Worm (Caenorhabditis elegans): ENCODE measurements around the gene cdc-37.

DNA sequence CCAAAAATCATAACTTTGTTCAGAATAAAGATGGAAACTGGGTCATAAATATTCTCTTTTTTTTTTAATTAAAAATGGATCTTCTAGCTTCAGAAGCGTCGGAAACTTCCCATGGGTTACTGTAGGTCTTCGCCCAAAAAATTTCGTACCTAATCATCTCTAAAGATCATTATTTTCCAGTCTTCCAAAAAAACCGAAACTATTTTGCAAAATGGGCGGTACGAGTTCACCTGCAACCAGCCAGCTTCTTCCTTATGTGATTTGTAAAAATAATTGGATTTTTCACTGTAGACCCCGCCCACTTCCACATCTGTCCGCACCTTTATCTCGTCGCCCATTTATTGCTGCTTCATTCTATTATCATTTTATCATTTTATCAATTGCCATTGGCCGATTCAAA lies 34.0 kb downstream of the cdc-37 start, which contains the start of gene mlt-10:
- TF ChIP-seq dao-5 (tag; optimal IDR thresholded peaks at IDR 0.05) (no peak), him-1 (tag; optimal IDR thresholded peaks at IDR 0.05) (no peak), W03F9.2 (tag; optimal IDR thresholded peaks at IDR 0.05) (no peak)
